Worm (Caenorhabditis elegans): ENCODE results near the gene rgr-1.

DNA sequence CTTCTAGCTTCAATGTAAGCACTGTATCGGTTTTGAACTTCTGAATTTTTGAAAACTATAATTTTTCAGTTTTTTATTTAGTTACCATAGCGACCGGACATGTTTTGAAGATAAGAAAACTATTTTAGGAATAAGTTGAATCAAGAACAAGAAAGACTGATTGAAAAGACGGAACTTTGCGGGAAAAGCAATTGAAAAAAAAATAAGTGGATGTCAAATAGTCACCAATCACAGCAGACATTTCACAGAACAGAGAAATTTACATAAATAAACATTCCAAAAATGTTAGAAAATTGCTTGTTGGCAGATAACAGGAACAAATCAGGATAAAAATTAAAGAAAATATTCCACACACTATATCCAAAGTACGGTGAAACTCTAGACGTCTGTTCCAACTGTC, 56.3 kb downstream of the rgr-1 start, which contains the start of gene F54C8.6:
- TF ChIP-seq lsy-2 (tag; optimal IDR thresholded peaks at IDR 0.05), result no peak
- no peak for TF ChIP-seq ztf-11 (tag; optimal IDR thresholded peaks at IDR 0.05)
